Worm (Caenorhabditis elegans): ENCODE results near the gene pqn-62.

Gene pqn-62

DNA sequence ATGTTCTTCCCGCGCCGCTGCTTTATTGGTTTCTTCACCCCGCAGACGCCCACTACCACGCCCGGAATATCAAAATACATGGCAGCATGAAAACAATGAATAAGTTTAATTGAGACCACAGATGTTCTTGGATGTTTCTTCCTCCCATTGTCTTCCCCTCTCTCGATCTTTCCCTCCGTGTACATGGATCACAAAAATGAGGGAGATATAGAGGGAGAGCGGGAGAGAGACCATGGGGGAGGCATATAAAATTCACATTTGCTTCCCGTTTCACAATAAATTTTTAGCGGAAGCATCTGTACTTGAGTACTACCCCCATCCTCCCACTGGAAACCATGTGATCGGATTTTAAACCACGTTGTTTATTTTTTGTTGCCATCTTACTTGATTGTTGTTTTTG, 2.5 kb upstream of the pqn-62 start:
- TF ChIP-seq fkh-8 (tag; optimal IDR thresholded peaks at IDR 0.05) (no peak), lir-3 (tag; optimal IDR thresholded peaks at IDR 0.05; ENCODE audit: poor library complexity) (no peak), efl-1 (optimal IDR thresholded peaks at IDR 0.05) (no peak), efl-1 (GFP tag; optimal IDR thresholded peaks at IDR 0.05 in 1 of 2) (peak in 1 of 2 experiments; percentile 18), isw-1 (GFP tag; IDR thresholded peaks at IDR 0.05) (no peak), fkh-4 (tag; optimal IDR thresholded peaks at IDR 0.05; ENCODE audit: borderline replicate concordance) (peak; percentile 64), nhr-71 (tag; optimal IDR thresholded peaks at IDR 0.05) (no peak), ceh-82 (tag; optimal IDR thresholded peaks at IDR 0.05) (no peak), C16A3.4 (tag; optimal IDR thresholded peaks at IDR 0.05) (no peak), hpl-2 (GFP tag; optimal IDR thresholded peaks at IDR 0.05) (no peak), ceh-63 (GFP tag; optimal IDR thresholded peaks at IDR 0.05) (no peak), ceh-88 (GFP tag; IDR thresholded peaks at IDR 0.05) (no peak), lin-14 (GFP tag; optimal IDR thresholded peaks at IDR 0.05) (peak; percentile 18), lin-13 (GFP tag; optimal IDR thresholded peaks at IDR 0.05) (no peak), dsc-1 (tag; optimal IDR thresholded peaks at IDR 0.05) (peak; percentile 94), zip-4 (GFP tag; optimal IDR thresholded peaks at IDR 0.05) (no peak)

DNA sequence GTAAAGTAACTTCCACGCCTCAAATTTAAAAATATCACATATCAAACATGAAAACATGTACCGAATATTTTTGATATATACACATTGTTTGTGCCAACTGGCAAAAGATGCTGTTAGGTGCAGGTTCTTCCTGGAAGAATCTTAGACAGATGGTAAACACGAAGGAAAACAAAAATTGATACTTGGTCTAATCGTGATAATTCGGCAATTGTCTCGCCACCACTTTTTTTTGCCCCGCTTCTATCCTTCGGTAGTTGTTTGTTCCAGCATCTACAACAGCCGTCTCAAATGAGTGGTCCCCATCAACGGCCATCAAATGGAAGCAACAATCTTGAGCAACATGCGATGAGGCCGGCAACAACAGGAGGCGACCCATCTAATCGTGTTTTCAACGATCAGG, 1.5 kb downstream of the pqn-62 start:
- TF ChIP-seq zip-4 (GFP tag; optimal IDR thresholded peaks at IDR 0.05), result no peak
- TF ChIP-seq C04F5.9 (tag; optimal IDR thresholded peaks at IDR 0.05), result no peak
- TF ChIP-seq nhr-71 (tag; optimal IDR thresholded peaks at IDR 0.05), result peak; percentile 28
- TF ChIP-seq aly-2 (tag; optimal IDR thresholded peaks at IDR 0.05), result no peak
- peak; percentile 22 for TF ChIP-seq rnt-1 (tag; optimal IDR thresholded peaks at IDR 0.05)
- TF ChIP-seq unc-98 (GFP tag; IDR thresholded peaks at IDR 0.05), result no peak
- TF ChIP-seq dpl-1 (GFP tag; optimal IDR thresholded peaks at IDR 0.05), result no peak
- peak; percentile 43 for TF ChIP-seq lin-14 (GFP tag; optimal IDR thresholded peaks at IDR 0.05)
- no peak for TF ChIP-seq sox-4 (tag; optimal IDR thresholded peaks at IDR 0.05)
- TF ChIP-seq nhr-19 (GFP tag; conservative IDR thresholded peaks at IDR 0.05), result 0 out of 2 replicates have a peak, but pooled peaks have one; percentile 7

DNA sequence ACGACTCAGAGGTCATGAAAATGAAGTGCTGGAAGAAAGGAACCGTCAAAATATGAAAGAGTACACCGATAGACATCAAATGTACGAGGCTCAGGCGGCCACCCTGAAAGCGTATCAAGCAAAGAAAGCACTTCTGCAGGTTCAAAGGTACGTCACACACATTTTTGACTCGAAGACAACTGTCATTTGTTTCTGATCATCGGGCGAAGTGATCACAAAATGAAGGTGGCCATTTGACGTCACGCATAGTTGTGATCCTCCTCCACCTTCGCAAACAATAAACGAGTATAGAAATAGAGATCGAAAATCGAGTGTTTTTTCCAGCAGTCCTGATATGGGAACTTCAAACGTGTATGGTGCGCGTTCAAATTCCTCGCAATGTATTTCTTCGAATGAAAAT, 3.3 kb downstream of the pqn-62 start:
- TF ChIP-seq ceh-82 (tag; optimal IDR thresholded peaks at IDR 0.05) (no peak), ztf-4 (tag; optimal IDR thresholded peaks at IDR 0.05) (no peak), mdl-1 (tag; optimal IDR thresholded peaks at IDR 0.05) (peak in 1 of 2 experiments; percentile 10), lin-14 (GFP tag; optimal IDR thresholded peaks at IDR 0.05) (peak; percentile 58), ets-5 (GFP tag; IDR thresholded peaks at IDR 0.05) (no peak), snu-23 (GFP tag; optimal IDR thresholded peaks at IDR 0.05) (peak; percentile 20), nhr-19 (GFP tag; conservative IDR thresholded peaks at IDR 0.05) (peak; percentile 39), rnt-1 (tag; optimal IDR thresholded peaks at IDR 0.05) (peak; percentile 76), nhr-71 (tag; optimal IDR thresholded peaks at IDR 0.05) (peak; percentile 46)

DNA sequence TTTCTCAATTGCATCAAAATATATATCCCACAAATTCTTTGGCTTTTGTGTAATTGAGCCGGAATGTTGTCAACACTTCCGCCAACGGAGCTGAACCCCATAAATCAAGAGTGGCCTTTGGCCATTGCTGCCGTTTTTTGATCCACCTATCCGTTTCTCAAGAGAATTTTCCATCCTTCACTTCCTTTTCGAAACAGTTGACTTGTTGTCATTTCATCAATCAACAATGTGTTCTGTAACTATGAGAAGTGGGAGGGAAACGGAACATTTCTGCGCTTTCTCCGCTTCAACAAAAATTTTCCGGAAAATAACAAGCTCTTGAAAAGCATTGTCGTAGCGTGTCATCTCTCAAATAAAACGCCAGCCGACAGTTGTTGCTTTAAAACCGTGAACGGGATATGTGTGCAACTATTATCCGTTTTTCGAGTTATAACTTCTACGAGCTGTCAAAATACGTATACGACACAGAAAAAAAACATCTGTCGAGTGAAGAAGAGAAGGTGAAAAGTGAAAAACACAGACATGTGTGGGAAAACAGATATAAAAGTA, 4.0 kb downstream of the pqn-62 start:
- peak; percentile 25 for TF ChIP-seq nhr-71 (tag; optimal IDR thresholded peaks at IDR 0.05)
- TF ChIP-seq lin-14 (GFP tag; optimal IDR thresholded peaks at IDR 0.05), result peak; percentile 48
- TF ChIP-seq dsc-1 (tag; optimal IDR thresholded peaks at IDR 0.05), result no peak
- no peak for TF ChIP-seq lin-35 (GFP tag; optimal IDR thresholded peaks at IDR 0.05)
- no peak for TF ChIP-seq snpc-4 (tag; optimal IDR thresholded peaks at IDR 0.05)
- TF ChIP-seq C04F5.9 (tag; optimal IDR thresholded peaks at IDR 0.05), result no peak
- no peak for TF ChIP-seq efl-3 (GFP tag; optimal IDR thresholded peaks at IDR 0.05)
- no peak for TF ChIP-seq jun-1 (tag; optimal IDR thresholded peaks at IDR 0.05)
- TF ChIP-seq egl-27 (tag; optimal IDR thresholded peaks at IDR 0.05), result no peak
- TF ChIP-seq nhr-20 (tag; optimal IDR thresholded peaks at IDR 0.05), result no peak
- TF ChIP-seq ets-5 (GFP tag; IDR thresholded peaks at IDR 0.05), result no peak
- no peak for TF ChIP-seq nhr-11 (tag; optimal IDR thresholded peaks at IDR 0.05)
- TF ChIP-seq alr-1 (tag; optimal IDR thresholded peaks at IDR 0.05; ENCODE audit: borderline replicate concordance), result no peak
- no peak for TF ChIP-seq lin-15B (tag; optimal IDR thresholded peaks at IDR 0.05)
- peak; percentile 56 for TF ChIP-seq nhr-85 (tag)
- no peak for TF ChIP-seq egl-13 (tag; optimal IDR thresholded peaks at IDR 0.05)
- peak; percentile 40 for TF ChIP-seq rnt-1 (tag; optimal IDR thresholded peaks at IDR 0.05)
- TF ChIP-seq unc-30 (tag; optimal IDR thresholded peaks at IDR 0.05), result no peak
- no peak for TF ChIP-seq ceh-63 (GFP tag; optimal IDR thresholded peaks at IDR 0.05)
- TF ChIP-seq nhr-84 (tag; optimal IDR thresholded peaks at IDR 0.05), result no peak
- no peak for TF ChIP-seq fkh-10 (GFP tag; optimal IDR thresholded peaks at IDR 0.05)
- no peak for TF ChIP-seq ztf-4 (tag; optimal IDR thresholded peaks at IDR 0.05)
- no peak for TF ChIP-seq ztf-11 (tag; optimal IDR thresholded peaks at IDR 0.05)

Measured in whole organism, L1 larva.